Fruit fly (Drosophila melanogaster) whole organism, wandering third instar larva: ENCODE results near the gene CG14610.

Experiments
- Abd-B ChIP-seq: fragments of >200 bp; optimal IDR thresholded peaks from 2 replicates; lab custom pipeline; 2017; ENCODE audit warnings: missing biosample characterization, missing genetic modification characterization
- CG32264 ChIP-seq: fragments of 200-800 bp; sonication (Bioruptor generic); optimal IDR thresholded peaks from 2 replicates; lab custom pipeline; 2016; ENCODE audit warnings: missing biosample characterization, missing genetic modification characterization
- CG9705 ChIP-seq: fragments of 200-800 bp; sonication (Bioruptor generic); optimal IDR thresholded peaks from 2 replicates; lab custom pipeline; 2018; ENCODE audit warnings: missing biosample characterization, mild to moderate bottlenecking, missing genetic modification characterization
- CrebA ChIP-seq: fragments of 200-800 bp; sonication (Bioruptor generic); optimal IDR thresholded peaks from 2 replicates; lab custom pipeline; 2016; ENCODE audit warnings: missing biosample characterization, mild to moderate bottlenecking, missing genetic modification characterization, borderline replicate concordance
- Dfd ChIP-seq: fragments of >200 bp; optimal IDR thresholded peaks from 2 replicates; lab custom pipeline; 2017; ENCODE audit warnings: missing biosample characterization, missing genetic modification characterization
- Dif ChIP-seq: fragments of 200-275, 200-300 bp; sonication (Bioruptor generic); optimal IDR thresholded peaks from 2 replicates; lab custom pipeline; 2018; ENCODE audit warnings: missing biosample characterization, missing genetic modification characterization; ENCODE audit not compliant: partially characterized antibody
- GATAd ChIP-seq: sonication (Bioruptor generic); optimal IDR thresholded peaks from 2 replicates; lab custom pipeline; 2016; ENCODE audit warnings: missing biosample characterization, missing genetic modification characterization
- HLH106 ChIP-seq: fragments of 200-800 bp; optimal IDR thresholded peaks from 3 replicates; lab custom pipeline; 2019; ENCODE audit warnings: missing biosample characterization, mild to moderate bottlenecking, missing genetic modification characterization, moderate library complexity
- Hnf4 ChIP-seq: fragments of 200-800 bp; sonication (Bioruptor generic); optimal IDR thresholded peaks from 2 replicates; lab custom pipeline; 2016; ENCODE audit warnings: missing biosample characterization, mild to moderate bottlenecking, missing genetic modification characterization
- Hr78 ChIP-seq: fragments of >200 bp; optimal IDR thresholded peaks from 2 replicates; lab custom pipeline; 2017; ENCODE audit warnings: missing biosample characterization, missing genetic modification characterization
- Hr83 ChIP-seq: fragments of 200-300 bp; sonication (Bioruptor generic); optimal IDR thresholded peaks from 2 replicates; lab custom pipeline; 2016; ENCODE audit warnings: missing biosample characterization, mild to moderate bottlenecking, missing genetic modification characterization, moderate library complexity; ENCODE audit not compliant: poor library complexity, severe bottlenecking
- Jra ChIP-seq: sonication (Bioruptor generic); optimal IDR thresholded peaks from 2 replicates; lab custom pipeline; 2016; ENCODE audit warnings: missing biosample characterization, missing genetic modification characterization
- Mio ChIP-seq: sonication (Bioruptor generic); optimal IDR thresholded peaks from 2 replicates; lab custom pipeline; 2016; ENCODE audit warnings: missing biosample characterization, missing genetic modification characterization
- Myc ChIP-seq: fragments of >200 bp; optimal IDR thresholded peaks from 2 replicates; lab custom pipeline; 2017
- N ChIP-seq: fragments of >200 bp; optimal IDR thresholded peaks from 2 replicates; lab custom pipeline; 2018; ENCODE audit warnings: missing biosample characterization, missing external identifiers, missing genetic modification characterization
- OdsH ChIP-seq: fragments of 200-800 bp; sonication (Bioruptor generic); optimal IDR thresholded peaks from 2 replicates; lab custom pipeline; 2016; ENCODE audit warnings: missing biosample characterization, mild to moderate bottlenecking, missing genetic modification characterization
- Rel ChIP-seq, 2 experiments: fragments of 200-800 bp; sonication (Bioruptor generic) in 1 of 2; optimal IDR thresholded peaks; 2 replicates in 1 of 2; 3 replicates in 1 of 2; lab custom pipeline; 2016 to 2019; ENCODE audit warnings: mild to moderate bottlenecking in 2 of 2, missing biosample characterization in 2 of 2, missing genetic modification characterization in 2 of 2, moderate library complexity in 1 of 2
- Sp1 ChIP-seq: fragments of 200-800 bp; sonication (Bioruptor generic); optimal IDR thresholded peaks from 3 replicates; lab custom pipeline; 2019; ENCODE audit warnings: missing biosample characterization, mild to moderate bottlenecking, missing genetic modification characterization, moderate library complexity
- Vsx2 ChIP-seq: fragments of 200-300, 225-300 bp; sonication (Bioruptor generic); optimal IDR thresholded peaks from 2 replicates; lab custom pipeline; 2018; ENCODE audit warnings: missing biosample characterization, missing genetic modification characterization; ENCODE audit not compliant: partially characterized antibody
- br ChIP-seq: fragments of 200-800 bp; sonication (Bioruptor generic); optimal IDR thresholded peaks from 2 replicates; lab custom pipeline; 2016; ENCODE audit warnings: missing biosample characterization, missing genetic modification characterization
- brk ChIP-seq: fragments of 200-800 bp; sonication (Bioruptor generic); optimal IDR thresholded peaks from 2 replicates; lab custom pipeline; 2016; ENCODE audit warnings: missing biosample characterization, mild to moderate bottlenecking, missing genetic modification characterization
- dl ChIP-seq, 2 experiments: fragments of 175-275, 200-275 bp in 1 of 2; fragments of 200-275 bp in 1 of 2; sonication (Bioruptor generic); optimal IDR thresholded peaks; lab custom pipeline; 2018; ENCODE audit warnings: mild to moderate bottlenecking in 2 of 2, missing biosample characterization in 2 of 2, missing genetic modification characterization in 2 of 2, moderate library complexity in 2 of 2; ENCODE audit not compliant: partially characterized antibody in 2 of 2, insufficient read depth in 1 of 2
- dmrt93B ChIP-seq: fragments of 200-800 bp; sonication (Bioruptor generic); optimal IDR thresholded peaks from 2 replicates; lab custom pipeline; 2018; ENCODE audit warnings: missing biosample characterization, mild to moderate bottlenecking, missing genetic modification characterization
- dsf ChIP-seq: sonication (Bioruptor generic); optimal IDR thresholded peaks from 2 replicates; lab custom pipeline; 2016; ENCODE audit warnings: missing biosample characterization, missing genetic modification characterization, borderline replicate concordance
- ey ChIP-seq: fragments of 200-800 bp; sonication (Bioruptor generic); optimal IDR thresholded peaks from 2 replicates; lab custom pipeline; 2016; ENCODE audit warnings: missing biosample characterization, missing genetic modification characterization
- foxo ChIP-seq, 2 experiments: fragments of 200-800 bp; sonication (Bioruptor generic); optimal IDR thresholded peaks; 2 replicates in 1 of 2; 3 replicates in 1 of 2; lab custom pipeline; 2016 to 2017; ENCODE audit warnings: missing biosample characterization in 2 of 2, missing genetic modification characterization in 2 of 2
- fru ChIP-seq: fragments of 200-800 bp; sonication (Bioruptor generic); optimal IDR thresholded peaks from 3 replicates; lab custom pipeline; 2016; ENCODE audit warnings: missing biosample characterization, mild to moderate bottlenecking, missing genetic modification characterization
- h ChIP-seq: fragments of 200-800 bp; sonication (Bioruptor generic); optimal IDR thresholded peaks from 3 replicates; lab custom pipeline; 2016; ENCODE audit warnings: missing biosample characterization, mild to moderate bottlenecking, missing genetic modification characterization
- jim ChIP-seq: fragments of 175-275, 200-325 bp; sonication (Bioruptor generic); optimal IDR thresholded peaks from 2 replicates; lab custom pipeline; 2016; ENCODE audit warnings: missing biosample characterization, mild to moderate bottlenecking, missing genetic modification characterization
- lola ChIP-seq: fragments of >200 bp; optimal IDR thresholded peaks from 2 replicates; lab custom pipeline; 2017; ENCODE audit warnings: missing biosample characterization, missing genetic modification characterization
- pan ChIP-seq: fragments of >200 bp; optimal IDR thresholded peaks from 2 replicates; lab custom pipeline; 2017
- psq ChIP-seq: fragments of 200-800 bp; sonication (Bioruptor generic); optimal IDR thresholded peaks from 3 replicates; lab custom pipeline; 2017; ENCODE audit warnings: missing biosample characterization, mild to moderate bottlenecking, missing genetic modification characterization, moderate library complexity
- rgr ChIP-seq: fragments of 200-800 bp; sonication (Bioruptor generic); optimal IDR thresholded peaks from 3 replicates; lab custom pipeline; 2016; ENCODE audit warnings: missing biosample characterization, mild to moderate bottlenecking, missing genetic modification characterization
- sage ChIP-seq: fragments of 200-800 bp; sonication (Bioruptor generic); optimal IDR thresholded peaks from 2 replicates; lab custom pipeline; 2016; ENCODE audit warnings: missing biosample characterization, mild to moderate bottlenecking, missing genetic modification characterization
- sv ChIP-seq: fragments of 200-800 bp; sonication (Bioruptor generic); optimal IDR thresholded peaks from 3 replicates; lab custom pipeline; 2016; ENCODE audit warnings: missing biosample characterization, missing genetic modification characterization
- tai ChIP-seq: sonication (Bioruptor generic); optimal IDR thresholded peaks from 2 replicates; lab custom pipeline; 2016; ENCODE audit warnings: missing biosample characterization, missing genetic modification characterization
- usp ChIP-seq: fragments of >200 bp; optimal IDR thresholded peaks from 2 replicates; lab custom pipeline; 2017; ENCODE audit warnings: missing biosample characterization, missing genetic modification characterization
- woc ChIP-seq: sonication (Bioruptor generic); optimal IDR thresholded peaks from 2 replicates; lab custom pipeline; 2016; ENCODE audit warnings: missing biosample characterization, mild to moderate bottlenecking, missing genetic modification characterization

Gene CG14610

dm6 chr3R:7107713-7108588, 36.1 kb downstream of the CG14610 start:
- no peak for TF ChIP-seq Myc (lab: Kevin White, UChicago)
- TF ChIP-seq sage (GFP tag; lab: Kevin White, UChicago): peak; percentile 63
- no peak for TF ChIP-seq Dfd (GFP tag; lab: Kevin White, UChicago)
- TF ChIP-seq dl (GFP tag; optimal IDR thresholded peaks at IDR 0.05; lab: Kevin White, UChicago; ENCODE audit: insufficient read depth in 1 of 2, partially characterized antibody in 2 of 2): peak; percentile 95 to 96
- TF ChIP-seq fru (GFP tag; lab: Kevin White, UChicago): peak; percentile 35
- TF ChIP-seq CrebA: no peak
- peak; percentile 83 for TF ChIP-seq psq (GFP tag; lab: Kevin White, UChicago)
- TF ChIP-seq GATAd (GFP tag; lab: Kevin White, UChicago): no peak
- peak; percentile 20 for TF ChIP-seq br (GFP tag; lab: Kevin White, UChicago)
- TF ChIP-seq ey (GFP tag; lab: Kevin White, UChicago): peak; percentile 31
- no peak for TF ChIP-seq tai (GFP tag; lab: Kevin White, UChicago)
- TF ChIP-seq Sp1 (GFP tag; lab: Kevin White, UChicago): no peak
- peak; percentile 42 for TF ChIP-seq Hnf4
- TF ChIP-seq dsf (GFP tag; lab: Kevin White, UChicago): no peak
- TF ChIP-seq Hr78 (GFP tag; lab: Kevin White, UChicago): no peak
- TF ChIP-seq CG9705: peak; percentile 0
- TF ChIP-seq N: peak; percentile 2
- TF ChIP-seq CG32264 (GFP tag; lab: Kevin White, UChicago): no peak
- TF ChIP-seq Mio (GFP tag; lab: Kevin White, UChicago): no peak
- TF ChIP-seq sv (GFP tag; lab: Kevin White, UChicago): no peak
- TF ChIP-seq usp: no peak
- TF ChIP-seq Rel (GFP tag; optimal IDR thresholded peaks at IDR 0.05; lab: Kevin White, UChicago): no peak
- peak; percentile 81 for TF ChIP-seq Rel (tag; optimal IDR thresholded peaks at IDR 0.05; lab: Kevin White, UChicago)
- no peak for TF ChIP-seq dmrt93B (GFP tag; lab: Kevin White, UChicago)
- TF ChIP-seq HLH106 (tag; lab: Kevin White, UChicago): no peak
- TF ChIP-seq Vsx2 (GFP tag; lab: Kevin White, UChicago): peak; percentile 93
- no peak for TF ChIP-seq lola
- TF ChIP-seq foxo (GFP tag; optimal IDR thresholded peaks at IDR 0.05; lab: Kevin White, UChicago): peak in 1 of 2 experiments; percentile 25
- TF ChIP-seq rgr (GFP tag; lab: Kevin White, UChicago): no peak
- no peak for TF ChIP-seq Jra
- no peak for TF ChIP-seq Hr83 (GFP tag; lab: Kevin White, UChicago)
- TF ChIP-seq h (GFP tag; lab: Kevin White, UChicago): peak; percentile 25
- TF ChIP-seq jim (GFP tag; lab: Kevin White, UChicago): no peak
- TF ChIP-seq woc: no peak
- peak; percentile 98 for TF ChIP-seq Dif (GFP tag; lab: Kevin White, UChicago)
- no peak for TF ChIP-seq Abd-B (GFP tag; lab: Kevin White, UChicago)
- no peak for TF ChIP-seq brk
- peak; percentile 8 for TF ChIP-seq OdsH (GFP tag; lab: Kevin White, UChicago)
- no peak for TF ChIP-seq pan (lab: Kevin White, UChicago)

- no peak for TF ChIP-seq HLH106 (tag; lab: Kevin White, UChicago)
- no peak for TF ChIP-seq Hnf4
- TF ChIP-seq Abd-B (GFP tag; lab: Kevin White, UChicago): no peak
- no peak for TF ChIP-seq Jra
- no peak for TF ChIP-seq OdsH (GFP tag; lab: Kevin White, UChicago)
- TF ChIP-seq usp: no peak
- TF ChIP-seq h (GFP tag; lab: Kevin White, UChicago): no peak
- TF ChIP-seq Hr78 (GFP tag; lab: Kevin White, UChicago): no peak
- no peak for TF ChIP-seq CG32264 (GFP tag; lab: Kevin White, UChicago)
- TF ChIP-seq dmrt93B (GFP tag; lab: Kevin White, UChicago): no peak
- no peak for TF ChIP-seq psq (GFP tag; lab: Kevin White, UChicago)
These were observed 38.5 kb downstream of the CG14610 start for dm6 chr3R:7105503-7106164.
